Worm (Caenorhabditis elegans) whole organism, midembryonic: ENCODE data around the gene sas-7.

Source experiments
- flt-1 ChIP-seq: fragments of 200-800 bp; sonication (Bioruptor generic); IDR thresholded peaks from 2 replicates; pipeline ENCODE4 v1.3.6; 2022; ENCODE audit warnings: missing genetic modification characterization, missing compliant biosample characterization
- med-1 ChIP-seq: sonication (generic microtip); optimal IDR thresholded peaks from 2 replicates; lab custom pipeline; 2017; ENCODE audit warnings: missing genetic modification characterization, mild to moderate bottlenecking, missing compliant biosample characterization, antibody characterized with exemption, missing genetic modification reagents; ENCODE audit not compliant: insufficient read depth
- ref-1 ChIP-seq: fragments of 200-800 bp; sonication (Bioruptor generic); conservative IDR thresholded peaks from 2 replicates; pipeline ENCODE4 v1.3.6; 2022; ENCODE audit warnings: missing genetic modification reagents, missing genetic modification characterization, missing compliant biosample characterization
- ztf-29 ChIP-seq: fragments of 200-800 bp; sonication (Bioruptor generic); IDR thresholded peaks from 2 replicates; pipeline ENCODE4 v1.3.6; 2022; ENCODE audit warnings: missing genetic modification reagents, missing genetic modification characterization, missing compliant biosample characterization

DNA sequence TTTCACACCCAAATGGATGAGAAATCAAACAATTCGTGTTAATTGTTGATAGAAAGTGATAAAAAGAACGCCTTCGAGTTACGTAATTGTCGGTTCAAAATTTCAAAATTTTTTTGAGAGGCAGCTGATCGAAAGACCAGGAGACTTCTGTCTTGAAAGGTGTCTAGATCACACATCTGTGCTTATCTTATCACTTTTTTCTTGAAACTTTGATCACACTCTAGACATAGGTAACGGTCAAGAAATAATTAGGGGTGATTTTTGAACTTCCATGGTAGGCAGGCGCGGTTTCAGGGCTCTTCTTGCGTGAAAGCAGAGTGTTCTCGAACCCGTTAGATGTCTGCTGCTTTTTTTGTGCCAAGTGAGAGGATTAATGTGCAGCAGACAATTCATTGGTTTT is 27.5 kb upstream of the sas-7 start:
- TF ChIP-seq flt-1 = no peak
- TF ChIP-seq ztf-29 (GFP tag; lab: Robert Waterston, UW) = no peak
- no peak for TF ChIP-seq ref-1 (GFP tag; lab: Robert Waterston, UW)
- TF ChIP-seq med-1 (GFP tag; lab: Kevin White, UChicago) = no peak
